Worm (Caenorhabditis elegans): ENCODE measurements around the gene cogc-2.

The cogc-2 gene

ce11 chrIV:7084632-7085160 is 45.3 kb upstream of the cogc-2 start, which contains the start of gene rps-4 (continued):
- TF ChIP-seq ref-2 (tag; optimal IDR thresholded peaks at IDR 0.05) (peak; percentile 52), ceh-34 (tag; optimal IDR thresholded peaks at IDR 0.05) (peak; percentile 25), ceh-14 (tag; optimal IDR thresholded peaks at IDR 0.05) (no peak), C38D4.7 (GFP tag; optimal IDR thresholded peaks at IDR 0.05) (no peak), ttx-3 (tag; optimal IDR thresholded peaks at IDR 0.05) (no peak), gmeb-2 (tag; optimal IDR thresholded peaks at IDR 0.05) (no peak), dmd-4 (tag; optimal IDR thresholded peaks at IDR 0.05; ENCODE audit: borderline replicate concordance) (no peak)

- no peak for TF ChIP-seq elt-2 (tag; optimal IDR thresholded peaks at IDR 0.05)
- TF ChIP-seq sox-4 (tag; optimal IDR thresholded peaks at IDR 0.05) = no peak
- no peak for TF ChIP-seq dmd-4 (tag; optimal IDR thresholded peaks at IDR 0.05; ENCODE audit: borderline replicate concordance)
- no peak for TF ChIP-seq nhr-232 (tag; optimal IDR thresholded peaks at IDR 0.05)
- no peak for TF ChIP-seq unc-3 (GFP tag; conservative IDR thresholded peaks at IDR 0.05)
- no peak for TF ChIP-seq unc-3 (tag; optimal IDR thresholded peaks at IDR 0.05)
- TF ChIP-seq pag-3 (tag; optimal IDR thresholded peaks at IDR 0.05; ENCODE audit: borderline replicate concordance) = no peak
- TF ChIP-seq fkh-6 (tag; optimal IDR thresholded peaks at IDR 0.05) = no peak
- TF ChIP-seq lin-11 (tag; optimal IDR thresholded peaks at IDR 0.05) = no peak
- TF ChIP-seq pha-2 (tag; optimal IDR thresholded peaks at IDR 0.05) = no peak
- no peak for TF ChIP-seq tbx-7 (tag; optimal IDR thresholded peaks at IDR 0.05)
- no peak for TF ChIP-seq lim-6 (tag; optimal IDR thresholded peaks at IDR 0.05)
- TF ChIP-seq pat-9 (tag; optimal IDR thresholded peaks at IDR 0.05) = no peak
- TF ChIP-seq ttx-3 (tag; optimal IDR thresholded peaks at IDR 0.05) = no peak
- no peak for TF ChIP-seq K09A11.1 (tag; optimal IDR thresholded peaks at IDR 0.05; ENCODE audit: insufficient read depth)
- TF ChIP-seq ceh-34 (tag; optimal IDR thresholded peaks at IDR 0.05) = no peak
- no peak for TF ChIP-seq mec-3 (tag; optimal IDR thresholded peaks at IDR 0.05; ENCODE audit: borderline replicate concordance)
- TF ChIP-seq pax-1 (tag; optimal IDR thresholded peaks at IDR 0.05) = no peak
Observed at ce11 chrIV:7083976-7084375, 44.6 kb upstream of the cogc-2 start.

DNA sequence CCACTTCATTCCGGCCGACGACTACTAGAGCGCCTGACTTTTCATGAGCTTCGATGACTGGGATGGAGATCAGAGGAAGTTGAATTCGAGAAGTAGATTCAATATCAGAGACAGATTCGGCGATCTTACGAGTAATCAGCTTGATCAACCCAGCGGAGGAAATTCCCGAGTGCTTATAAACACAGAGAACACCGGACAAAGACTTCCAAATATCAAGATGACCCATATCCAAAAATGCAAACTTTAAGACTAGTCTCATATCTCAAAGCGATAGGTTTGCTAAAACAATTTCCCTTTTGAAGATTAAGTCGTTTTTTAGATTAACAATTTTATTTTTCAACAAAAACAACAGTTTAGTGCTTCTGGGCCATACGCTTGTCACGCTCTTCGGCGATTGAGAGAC is 44.0 kb upstream of the cogc-2 start, which contains the start of gene Y43B11AR.3:
Gene Y43B11AR.3, minus strand, starts transcription at position 335 of the 403 bp plus-strand sequence.
- TF ChIP-seq tbx-7 (tag; optimal IDR thresholded peaks at IDR 0.05) (no peak), sdc-2 (tag; optimal IDR thresholded peaks at IDR 0.05) (no peak), npax-4 (tag; optimal IDR thresholded peaks at IDR 0.05) (no peak), ama-1 (optimal IDR thresholded peaks at IDR 0.05) (peak; percentile 44), ceh-24 (tag; optimal IDR thresholded peaks at IDR 0.05) (no peak), ceh-2 (tag; optimal IDR thresholded peaks at IDR 0.05) (no peak), unc-55 (GFP tag; optimal IDR thresholded peaks at IDR 0.05) (no peak), ets-4 (tag; optimal IDR thresholded peaks at IDR 0.05) (no peak), nhr-11 (tag; optimal IDR thresholded peaks at IDR 0.05) (no peak)

DNA sequence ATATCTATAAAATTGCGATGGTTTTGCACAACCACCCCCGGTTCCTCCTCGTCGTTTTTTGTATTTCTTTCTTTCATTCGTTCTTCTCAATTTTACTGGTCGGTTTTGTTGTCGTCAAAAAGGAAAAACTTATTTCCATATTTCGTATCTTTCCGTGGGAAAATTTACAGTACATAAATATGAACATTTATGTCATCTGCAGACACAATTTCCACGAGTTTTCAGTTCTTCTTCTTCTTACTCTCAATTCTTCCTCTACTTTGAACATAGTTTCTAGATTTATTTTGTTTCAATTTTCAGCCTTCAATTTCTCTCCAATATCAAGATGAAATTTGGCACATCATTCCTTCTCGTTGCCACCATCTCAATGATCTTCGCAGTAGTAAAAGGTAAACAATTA is 41.8 kb upstream of the cogc-2 start, which contains the start of gene Y43B11AR.1:
Gene Y43B11AR.1, plus strand, starts transcription at position 301 of the 400 bp plus-strand sequence.
- TF ChIP-seq ceh-9 (tag; optimal IDR thresholded peaks at IDR 0.05) (no peak), ceh-45 (GFP tag; IDR thresholded peaks at IDR 0.05) (no peak), nfya-1 (tag; optimal IDR thresholded peaks at IDR 0.05) (no peak), ceh-14 (tag; optimal IDR thresholded peaks at IDR 0.05) (no peak), sox-2 (GFP tag; IDR thresholded peaks at IDR 0.05) (no peak), elt-2 (tag; optimal IDR thresholded peaks at IDR 0.05) (no peak), sdc-2 (tag; optimal IDR thresholded peaks at IDR 0.05) (no peak), unc-3 (GFP tag; conservative IDR thresholded peaks at IDR 0.05) (no peak), unc-3 (tag; optimal IDR thresholded peaks at IDR 0.05) (no peak), hlh-13 (GFP tag; optimal IDR thresholded peaks at IDR 0.05) (no peak), unc-42 (tag; optimal IDR thresholded peaks at IDR 0.05) (no peak), K09A11.1 (tag; optimal IDR thresholded peaks at IDR 0.05; ENCODE audit: insufficient read depth) (no peak), eyg-1 (tag; optimal IDR thresholded peaks at IDR 0.05) (no peak), ceh-2 (tag; optimal IDR thresholded peaks at IDR 0.05) (no peak), Y22D7AL.16 (tag; optimal IDR thresholded peaks at IDR 0.05) (no peak), pag-3 (tag; optimal IDR thresholded peaks at IDR 0.05; ENCODE audit: borderline replicate concordance) (no peak), dve-1 (tag; optimal IDR thresholded peaks at IDR 0.05) (no peak), zip-5 (tag; optimal IDR thresholded peaks at IDR 0.05) (no peak), che-1 (tag; optimal IDR thresholded peaks at IDR 0.05) (no peak), tbx-7 (tag; optimal IDR thresholded peaks at IDR 0.05) (no peak), C38D4.7 (GFP tag; optimal IDR thresholded peaks at IDR 0.05) (no peak)
